Worm (Caenorhabditis elegans) whole organism, L3 larva: ENCODE measurements around the gene C41H7.2.

Experiments used
- ceh-28 ChIP-seq: fragments of 150-350 bp; optimal IDR thresholded peaks from 2 replicates; lab custom pipeline; 2014; ENCODE audit warnings: missing biosample characterization, missing genetic modification reagents, missing genetic modification characterization
- fos-1 ChIP-seq: fragments of 150-350 bp; optimal IDR thresholded peaks from 2 replicates; lab custom pipeline; 2014; ENCODE audit warnings: missing biosample characterization, missing genetic modification characterization
- sea-2 ChIP-seq: fragments of 150-350 bp; sonication (generic microtip); optimal IDR thresholded peaks from 4 replicates; lab custom pipeline; 2014; ENCODE audit warnings: missing biosample characterization, missing genetic modification reagents, missing genetic modification characterization
- ztf-4 ChIP-seq: fragments of 150-350 bp; optimal IDR thresholded peaks from 2 replicates; lab custom pipeline; 2014; ENCODE audit warnings: missing biosample characterization, missing genetic modification characterization

Gene C41H7.2

ce11 chrII:3066401-3066800, 51.8 kb downstream of the C41H7.2 start:
- no peak for TF ChIP-seq fos-1 (tag; lab: Kevin White, UChicago)
- TF ChIP-seq ztf-4 (tag; lab: Kevin White, UChicago), result no peak
- TF ChIP-seq ceh-28 (tag; lab: Kevin White, UChicago), result peak; percentile 78
- no peak for TF ChIP-seq sea-2 (GFP tag; lab: Kevin White, UChicago)
